Fruit fly (Drosophila melanogaster) ovary, adult (tissue): ENCODE measurements around the gene Dtg.

Source experiments
- CG17801 ChIP-seq: fragments of 200-800 bp; optimal IDR thresholded peaks from 2 replicates; lab custom pipeline; 2019; ENCODE audit warnings: missing biosample characterization, mild to moderate bottlenecking, missing genetic modification characterization, moderate library complexity; ENCODE audit not compliant: partially characterized antibody

Dtg gene

dm6 chr3R:12701257-12701656 is 53.4 kb downstream of the Dtg start:
- no peak for TF ChIP-seq CG17801

dm6 chr3R:12701994-12702494 is 54.2 kb downstream of the Dtg start:
- TF ChIP-seq CG17801, result no peak
